Fruit fly (Drosophila melanogaster) whole organism, adult: ENCODE results near the gene CG32249.

Experiments used
- CG11617 ChIP-seq: fragments of 200-800 bp; sonication (Bioruptor generic); optimal IDR thresholded peaks from 2 replicates; lab custom pipeline; 2017; ENCODE audit warnings: mild to moderate bottlenecking, missing biosample characterization, missing genetic modification reagents, missing genetic modification characterization
- CG5204 ChIP-seq: fragments of 200-800 bp; sonication (Bioruptor generic); optimal IDR thresholded peaks from 2 replicates; lab custom pipeline; 2016; ENCODE audit warnings: missing biosample characterization, missing genetic modification characterization
- Hr96 ChIP-seq: fragments of 200-800 bp; sonication (Bioruptor generic); optimal IDR thresholded peaks from 2 replicates; lab custom pipeline; 2016; ENCODE audit warnings: missing biosample characterization, missing genetic modification characterization
- cnc ChIP-seq, 2 experiments: fragments of >200 bp; optimal IDR thresholded peaks; 2 replicates each; lab custom pipeline; 2017
- kay ChIP-seq: fragments of 200-800 bp; sonication (Bioruptor generic); peaks from one replicate; lab custom pipeline; 2016; ENCODE audit warnings: missing biosample characterization, missing genetic modification characterization, borderline replicate concordance
- tj ChIP-seq: fragments of 200-800 bp; sonication (Bioruptor generic); optimal IDR thresholded peaks from 3 replicates; lab custom pipeline; 2017; ENCODE audit warnings: missing biosample characterization, mild to moderate bottlenecking, missing genetic modification characterization, moderate library complexity

dm6 chr3L:4440153-4440552 lies 29.6 kb upstream of the CG32249 start:
- TF ChIP-seq CG5204 (no peak), tj (GFP tag; lab: Kevin White, UChicago) (no peak), CG11617 (no peak), cnc (optimal IDR thresholded peaks at IDR 0.05; lab: Kevin White, UChicago) (no peak), Hr96 (GFP tag; lab: Kevin White, UChicago) (no peak), kay (GFP tag; lab: Kevin White, UChicago) (no peak)
